Fruit fly (Drosophila melanogaster) whole organism, prepupa: Measurements from ENCODE around the gene CG33271.

Experiments used
- CG6808 ChIP-seq: fragments of 200-800 bp; sonication (Bioruptor generic); optimal IDR thresholded peaks from 3 replicates; lab custom pipeline; 2017; ENCODE audit warnings: missing biosample characterization, missing genetic modification characterization, mild to moderate bottlenecking, moderate library complexity, missing genetic modification reagents
- CG7368 ChIP-seq: fragments of 200-800 bp; sonication (Bioruptor generic); optimal IDR thresholded peaks from 3 replicates; lab custom pipeline; 2016; ENCODE audit warnings: missing biosample characterization, missing genetic modification characterization
- CG9139 ChIP-seq: fragments of 200-800 bp; sonication (Bioruptor generic); optimal IDR thresholded peaks from 3 replicates; lab custom pipeline; 2017; ENCODE audit warnings: missing biosample characterization, mild to moderate bottlenecking, missing genetic modification characterization
- Ets96B ChIP-seq: fragments of 200-800 bp; optimal IDR thresholded peaks from 2 replicates; lab custom pipeline; 2019; ENCODE audit warnings: missing biosample characterization, mild to moderate bottlenecking, missing genetic modification characterization, moderate library complexity
- Sox102F ChIP-seq: fragments of 200-800 bp; sonication (Bioruptor generic); optimal IDR thresholded peaks from 2 replicates; lab custom pipeline; 2016; ENCODE audit warnings: missing biosample characterization, mild to moderate bottlenecking, missing genetic modification characterization
- achi ChIP-seq: fragments of 200-800 bp; sonication (Bioruptor generic); optimal IDR thresholded peaks from 3 replicates; lab custom pipeline; 2016; ENCODE audit warnings: missing biosample characterization, missing genetic modification characterization
- fkh ChIP-seq: fragments of 200-800 bp; sonication (Bioruptor generic); optimal IDR thresholded peaks from 3 replicates; lab custom pipeline; 2017; ENCODE audit warnings: missing biosample characterization, mild to moderate bottlenecking, missing genetic modification characterization, moderate library complexity
- svp ChIP-seq: fragments of 200-800 bp; sonication (Bioruptor generic); peaks from one replicate; lab custom pipeline; 2016; ENCODE audit warnings: missing biosample characterization, missing genetic modification characterization

dm6 chr3L:11533704-11534319 is 43.5 kb downstream of the CG33271 start:
- TF ChIP-seq Sox102F (GFP tag; lab: Kevin White, UChicago) (peak; percentile 55), CG6808 (GFP tag; lab: Kevin White, UChicago) (no peak), Ets96B (tag; lab: Kevin White, UChicago) (no peak), fkh (GFP tag; lab: Kevin White, UChicago) (no peak), svp (GFP tag; lab: Kevin White, UChicago) (peak; percentile 77), CG7368 (no peak), achi (GFP tag; lab: Kevin White, UChicago) (peak; percentile 43), CG9139 (GFP tag; lab: Kevin White, UChicago) (no peak)
